Worm (Caenorhabditis elegans): ENCODE measurements around the gene ztf-7.

DNA sequence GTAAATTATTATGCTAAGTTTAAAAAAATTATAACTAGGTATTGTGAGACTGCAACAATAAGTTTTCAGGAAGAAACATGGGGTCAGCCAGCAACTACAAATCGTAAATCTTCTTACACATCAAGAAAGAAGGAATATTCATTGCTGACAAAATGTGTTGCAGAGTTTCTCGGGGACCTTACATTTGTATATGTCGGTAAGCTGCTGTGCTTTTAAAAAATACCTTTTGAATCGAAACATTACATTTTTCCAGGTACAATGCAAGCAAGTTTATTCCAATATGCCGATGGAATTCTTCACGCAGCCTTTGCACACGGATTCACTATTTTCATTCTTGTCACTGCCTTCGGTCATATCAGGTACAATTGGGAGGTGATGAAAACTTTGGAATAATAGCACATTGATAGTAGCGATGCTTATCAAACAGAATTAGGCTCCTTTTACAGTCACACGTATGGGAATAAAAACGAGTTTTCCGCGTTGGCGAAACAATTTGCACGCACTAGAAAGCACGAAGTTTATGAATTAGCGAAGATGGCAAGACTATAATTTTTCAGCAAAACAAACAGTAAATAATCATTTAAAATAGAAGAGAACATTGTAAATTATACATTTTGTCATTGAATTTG, 51.3 kb downstream of the ztf-7 start:
- no peak for TF ChIP-seq klf-2 (GFP tag; conservative IDR thresholded peaks at IDR 0.05)
- no peak for TF ChIP-seq tab-1 (GFP tag; IDR thresholded peaks at IDR 0.05)

Measured in whole organism, midembryonic.